Fruit fly (Drosophila melanogaster) S2 (cell line): ENCODE results near the gene CG13896.

Experiments used
- CG8478 ChIP-seq: fragments of >200 bp; optimal IDR thresholded peaks from 2 replicates; lab custom pipeline; 2018
- CTCF ChIP-seq, 2 experiments: fragments of >200 bp; optimal IDR thresholded peaks; 2 replicates each; lab custom pipeline; 2018

DNA sequence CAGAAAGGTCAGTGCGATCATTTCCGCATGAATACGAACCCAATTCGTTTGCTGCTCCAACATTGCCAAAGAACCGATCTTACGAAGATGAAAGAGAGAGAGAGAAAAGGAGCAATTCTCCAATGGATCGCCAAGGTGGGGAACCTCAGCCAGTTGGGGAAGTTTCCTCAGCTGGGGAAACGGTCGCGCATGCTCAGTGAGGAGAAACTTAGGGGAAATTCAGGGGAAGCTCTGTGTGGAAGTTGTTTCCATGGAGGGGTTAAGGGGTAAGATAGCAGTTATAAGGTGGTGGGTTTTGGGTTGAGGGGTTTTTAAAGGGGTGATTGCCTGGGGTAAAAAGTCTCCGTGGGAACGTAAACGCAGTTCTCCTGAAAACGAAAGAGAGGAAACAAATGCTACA lies 38.3 kb downstream of the CG13896 start:
- TF ChIP-seq CG8478 (lab: Kevin White, UChicago) (no peak), CTCF (optimal IDR thresholded peaks at IDR 0.05; lab: Kevin White, UChicago) (no peak)
